Fruit fly (Drosophila melanogaster): ENCODE results near the gene CG14143.

Gene CG14143

DNA sequence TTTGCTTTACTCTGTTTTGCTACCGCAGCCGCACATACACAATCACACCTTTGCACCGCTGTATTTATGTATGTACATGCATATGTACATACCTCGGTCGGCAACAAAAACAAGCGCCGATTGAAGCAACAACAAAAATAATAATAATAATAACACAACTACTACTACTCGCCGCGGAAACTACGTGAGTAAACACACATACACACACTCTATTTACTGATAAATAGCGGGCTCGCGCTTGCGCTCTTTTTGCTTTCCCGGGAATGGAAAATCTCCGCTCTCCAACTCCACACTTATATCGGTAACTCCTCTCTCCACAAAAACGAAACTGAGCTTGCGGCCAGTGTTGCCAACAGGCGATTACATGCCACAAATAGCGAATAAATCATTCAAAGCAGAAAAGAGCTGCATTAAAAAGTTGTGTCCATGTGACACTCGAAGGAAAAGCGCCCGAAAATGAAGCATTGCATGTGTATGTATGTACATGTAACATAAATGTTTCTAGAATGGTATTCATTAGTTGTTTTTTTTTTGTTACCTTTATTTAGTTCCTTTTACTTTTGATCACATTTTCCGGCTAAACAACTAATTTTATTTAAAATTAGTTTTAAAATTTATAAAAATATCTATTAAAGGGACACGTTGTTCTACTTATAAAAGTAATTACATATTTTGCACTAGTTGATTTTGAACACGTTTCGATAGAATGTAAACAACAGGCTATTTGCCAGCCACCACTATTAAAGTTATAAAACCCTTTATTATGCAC is 16.0 kb upstream of the CG14143 start (continued):
- TF ChIP-seq chif (GFP tag; optimal IDR thresholded peaks at IDR 0.05), result peak; percentile 23 to 65
- no peak for TF ChIP-seq Dfd (GFP tag; optimal IDR thresholded peaks at IDR 0.05)
- peak; percentile 87 for TF ChIP-seq CG3407 (GFP tag; optimal IDR thresholded peaks at IDR 0.05)
- peak; percentile 41 for TF ChIP-seq MESR4 (GFP tag; optimal IDR thresholded peaks at IDR 0.05)
- no peak for TF ChIP-seq br (optimal IDR thresholded peaks at IDR 0.05)
- TF ChIP-seq Atf3 (GFP tag; optimal IDR thresholded peaks at IDR 0.05), result peak; percentile 42
- peak; percentile 49 for TF ChIP-seq CG5953 (GFP tag; IDR thresholded peaks at IDR 0.05)
- no peak; the same call in 1 of the 2 replicates for TF ChIP-seq E2f1 (GFP tag; IDR thresholded peaks at IDR 0.05)
- TF ChIP-seq CG13287 (GFP tag; IDR thresholded peaks at IDR 0.05; ENCODE audit: partially characterized antibody), result peak; percentile 53; the same call in 1 of the 2 replicates
- peak; percentile 71 for TF ChIP-seq Vsx1 (GFP tag; optimal IDR thresholded peaks at IDR 0.05)
- peak; percentile 40 for TF ChIP-seq CG18764 (GFP tag; optimal IDR thresholded peaks at IDR 0.05)
- TF ChIP-seq HHEX (GFP tag; optimal IDR thresholded peaks at IDR 0.05), result peak; percentile 83
- no peak for TF ChIP-seq CG10321 (GFP tag; IDR thresholded peaks at IDR 0.05)
- peak; percentile 46 for TF ChIP-seq CG9817 (tag; optimal IDR thresholded peaks at IDR 0.05)
- TF ChIP-seq CG11093 (GFP tag; IDR thresholded peaks at IDR 0.05), result no peak; the same call in 2 of the 3 replicates
- no peak for TF ChIP-seq CG10959 (GFP tag; IDR thresholded peaks at IDR 0.05)
- TF ChIP-seq Adf1 (GFP tag; IDR thresholded peaks at IDR 0.05), result peak; percentile 77
- no peak for TF ChIP-seq gfzf (GFP tag; optimal IDR thresholded peaks at IDR 0.05)
- TF ChIP-seq CG10565 (GFP tag; optimal IDR thresholded peaks at IDR 0.05), result no peak
- TF ChIP-seq Scr (GFP tag; IDR thresholded peaks at IDR 0.05; ENCODE audit: partially characterized antibody), result no peak
- TF ChIP-seq pita (GFP tag; optimal IDR thresholded peaks at IDR 0.05), result no peak
- TF ChIP-seq B-H2 (GFP tag; optimal IDR thresholded peaks at IDR 0.05), result peak; percentile 92
- TF ChIP-seq ham (GFP tag; IDR thresholded peaks at IDR 0.05), result no peak
- TF ChIP-seq CG8359 (GFP tag; optimal IDR thresholded peaks at IDR 0.05; ENCODE audit: borderline replicate concordance), result peak; percentile 61
- TF ChIP-seq CG7745 (tag; optimal IDR thresholded peaks at IDR 0.05), result peak; percentile 81
- no peak for TF ChIP-seq eve (GFP tag; optimal IDR thresholded peaks at IDR 0.05)
- TF ChIP-seq CG43689 (GFP tag; IDR thresholded peaks at IDR 0.05), result no peak
- TF ChIP-seq fd3F (GFP tag; optimal IDR thresholded peaks at IDR 0.05), result peak; percentile 61
- peak; percentile 16 for TF ChIP-seq nmo (GFP tag; optimal IDR thresholded peaks at IDR 0.05)
- TF ChIP-seq CG2202 (tag; optimal IDR thresholded peaks at IDR 0.05), result peak; percentile 69
- no peak for TF ChIP-seq toy (GFP tag; IDR thresholded peaks at IDR 0.05)
- TF ChIP-seq CG4730 (GFP tag; IDR thresholded peaks at IDR 0.05), result no peak
- TF ChIP-seq chn (GFP tag; optimal IDR thresholded peaks at IDR 0.05), result no peak
- TF ChIP-seq Med (GFP tag), result peak; percentile 92
- TF ChIP-seq CG6272 (GFP tag; IDR thresholded peaks at IDR 0.05), result no peak
- peak; percentile 72; the same call in 1 of the 3 replicates for TF ChIP-seq CG6175 (GFP tag; IDR thresholded peaks at IDR 0.05)
- peak; percentile 66 for TF ChIP-seq tap (tag; optimal IDR thresholded peaks at IDR 0.05)
- peak; percentile 80; the same call in 1 of the 3 replicates for TF ChIP-seq CG34422 (GFP tag; IDR thresholded peaks at IDR 0.05)
- TF ChIP-seq CG11723 (GFP tag; optimal IDR thresholded peaks at IDR 0.05), result peak; percentile 69
- TF ChIP-seq abd-A (tag; optimal IDR thresholded peaks at IDR 0.05), result peak; percentile 98
- TF ChIP-seq Six4 (GFP tag; optimal IDR thresholded peaks at IDR 0.05), result no peak
- peak; percentile 53; the same call in 1 of the 2 replicates for TF ChIP-seq Drgx (GFP tag; IDR thresholded peaks at IDR 0.05)
- TF ChIP-seq org-1 (GFP tag; optimal IDR thresholded peaks at IDR 0.05), result peak; percentile 75
- TF ChIP-seq bowl (GFP tag; IDR thresholded peaks at IDR 0.05), result no peak
- TF ChIP-seq CG11247 (GFP tag; IDR thresholded peaks at IDR 0.05), result 0 out of 2 replicates have a peak, but pooled peaks have one; percentile 27
- TF ChIP-seq ap (GFP tag; IDR thresholded peaks at IDR 0.05), result no peak
- TF ChIP-seq CG12219 (GFP tag; optimal IDR thresholded peaks at IDR 0.05), result peak; percentile 76
- TF ChIP-seq unc-4 (GFP tag; IDR thresholded peaks at IDR 0.05; ENCODE audit: partially characterized antibody), result 0 out of 2 replicates have a peak, but pooled peaks have one; percentile 45
- no peak for TF ChIP-seq Oaz (GFP tag; IDR thresholded peaks at IDR 0.05)
- TF ChIP-seq CG16863 (GFP tag; optimal IDR thresholded peaks at IDR 0.05), result peak; percentile 54

Data from whole organism, embryonic.